Worm (Caenorhabditis elegans) whole organism, late embryonic: ENCODE measurements around the gene T22D1.5.

Source experiments
- C08G9.2 ChIP-seq: sonication (generic microtip); optimal IDR thresholded peaks from 2 replicates; lab custom pipeline; 2016; ENCODE audit warnings: mild to moderate bottlenecking, missing genetic modification characterization, moderate library complexity, missing compliant biosample characterization
- C38D4.7 ChIP-seq: fragments of 200-800 bp; sonication (Bioruptor generic); optimal IDR thresholded peaks from 2 replicates; lab custom pipeline; 2018; ENCODE audit warnings: mild to moderate bottlenecking, missing genetic modification characterization, moderate library complexity, missing compliant biosample characterization
- F13H6.1 ChIP-seq: sonication (generic microtip); optimal IDR thresholded peaks from 2 replicates; lab custom pipeline; 2016; ENCODE audit warnings: missing genetic modification characterization, missing compliant biosample characterization
- K02D7.2 ChIP-seq: sonication (generic microtip); optimal IDR thresholded peaks from 2 replicates; lab custom pipeline; 2017; ENCODE audit warnings: mild to moderate bottlenecking, missing genetic modification characterization, missing compliant biosample characterization
- K09A11.1 ChIP-seq: sonication (generic microtip); optimal IDR thresholded peaks from 2 replicates; lab custom pipeline; 2017; ENCODE audit warnings: antibody characterized with exemption, mild to moderate bottlenecking, missing genetic modification characterization, missing compliant biosample characterization; ENCODE audit not compliant: insufficient read depth
- T23F11.4 ChIP-seq: fragments of 200-800 bp; sonication (Bioruptor generic); optimal IDR thresholded peaks from 2 replicates; lab custom pipeline; 2018; ENCODE audit warnings: mild to moderate bottlenecking, missing genetic modification characterization, missing compliant biosample characterization
- Y22D7AL.16 ChIP-seq: sonication (generic microtip); optimal IDR thresholded peaks from 2 replicates; lab custom pipeline; 2016; ENCODE audit warnings: missing genetic modification characterization, missing compliant biosample characterization
- ahr-1 ChIP-seq: sonication (generic microtip); optimal IDR thresholded peaks from 2 replicates; lab custom pipeline; 2016; ENCODE audit warnings: missing genetic modification characterization, missing compliant biosample characterization
- ceh-19 ChIP-seq: fragments of 200-800 bp; sonication (Bioruptor generic); optimal IDR thresholded peaks from 2 replicates; lab custom pipeline; 2018; ENCODE audit warnings: mild to moderate bottlenecking, missing genetic modification characterization, missing compliant biosample characterization
- ceh-2 ChIP-seq: sonication (generic microtip); optimal IDR thresholded peaks from 2 replicates; lab custom pipeline; 2016; ENCODE audit warnings: missing genotype, missing genetic modification characterization, missing compliant biosample characterization
- ceh-22 ChIP-seq: sonication (generic microtip); optimal IDR thresholded peaks from 2 replicates; lab custom pipeline; 2017; ENCODE audit warnings: missing biosample characterization, missing genetic modification characterization
- ceh-24 ChIP-seq: sonication (generic microtip); optimal IDR thresholded peaks from 2 replicates; lab custom pipeline; 2016; ENCODE audit warnings: mild to moderate bottlenecking, missing genetic modification characterization, missing compliant biosample characterization
- ceh-31 ChIP-seq: sonication (generic microtip); optimal IDR thresholded peaks from 2 replicates; lab custom pipeline; 2016; ENCODE audit warnings: missing genetic modification characterization, missing compliant biosample characterization
- ceh-34 ChIP-seq: sonication (generic microtip); optimal IDR thresholded peaks from 2 replicates; lab custom pipeline; 2016; ENCODE audit warnings: mild to moderate bottlenecking, missing genetic modification characterization, missing compliant biosample characterization
- ceh-6 ChIP-seq: fragments of 200-800 bp; sonication (Bioruptor generic); optimal IDR thresholded peaks from 2 replicates; lab custom pipeline; 2018; ENCODE audit warnings: mild to moderate bottlenecking, missing genetic modification characterization, missing compliant biosample characterization
- che-1 ChIP-seq: sonication (generic microtip); optimal IDR thresholded peaks from 2 replicates; lab custom pipeline; 2016; ENCODE audit warnings: mild to moderate bottlenecking, missing genetic modification characterization, missing compliant biosample characterization
- elt-4 ChIP-seq: sonication (generic microtip); optimal IDR thresholded peaks from 2 replicates; lab custom pipeline; 2016; ENCODE audit warnings: missing genetic modification characterization, missing compliant biosample characterization
- ets-4 ChIP-seq: sonication (generic microtip); optimal IDR thresholded peaks from 2 replicates; lab custom pipeline; 2016; ENCODE audit warnings: missing genetic modification characterization, missing compliant biosample characterization
- fkh-6 ChIP-seq: sonication (generic microtip); optimal IDR thresholded peaks from 2 replicates; lab custom pipeline; 2016; ENCODE audit warnings: missing genetic modification characterization, missing compliant biosample characterization
- gmeb-2 ChIP-seq: sonication (generic microtip); optimal IDR thresholded peaks from 2 replicates; lab custom pipeline; 2016; ENCODE audit warnings: missing genetic modification characterization, inconsistent platforms, missing compliant biosample characterization
- hlh-13 ChIP-seq: fragments of 200-800 bp; sonication (Bioruptor generic); optimal IDR thresholded peaks from 2 replicates; lab custom pipeline; 2018; ENCODE audit warnings: mild to moderate bottlenecking, missing genetic modification characterization, missing compliant biosample characterization
- hlh-30 ChIP-seq: sonication (generic microtip); optimal IDR thresholded peaks from 2 replicates; lab custom pipeline; 2017; ENCODE audit warnings: antibody characterized with exemption, missing genetic modification characterization, missing compliant biosample characterization; ENCODE audit not compliant: insufficient read depth
- lim-6 ChIP-seq: sonication (generic microtip); optimal IDR thresholded peaks from 2 replicates; lab custom pipeline; 2016; ENCODE audit warnings: missing genetic modification characterization, missing compliant biosample characterization
- nfya-1 ChIP-seq: sonication (generic microtip); optimal IDR thresholded peaks from 2 replicates; lab custom pipeline; 2017; ENCODE audit warnings: missing genetic modification characterization, mild to moderate bottlenecking, missing compliant biosample characterization, antibody characterized with exemption, moderate library complexity
- odd-2 ChIP-seq: sonication (generic microtip); optimal IDR thresholded peaks from 2 replicates; lab custom pipeline; 2017; ENCODE audit warnings: antibody characterized with exemption, mild to moderate bottlenecking, missing genetic modification characterization, missing compliant biosample characterization
- pag-3 ChIP-seq: sonication (generic microtip); optimal IDR thresholded peaks from 2 replicates; lab custom pipeline; 2016; ENCODE audit warnings: missing compliant biosample characterization, missing genetic modification characterization, borderline replicate concordance
- pat-9 ChIP-seq: fragments of 200-800 bp; sonication (Bioruptor generic); optimal IDR thresholded peaks from 2 replicates; lab custom pipeline; 2018; ENCODE audit warnings: mild to moderate bottlenecking, missing genetic modification characterization, moderate library complexity, missing compliant biosample characterization
- pax-1 ChIP-seq: fragments of 150-350 bp; optimal IDR thresholded peaks from 2 replicates; lab custom pipeline; 2014; ENCODE audit warnings: missing biosample characterization, missing genetic modification characterization
- pha-2 ChIP-seq: sonication (generic microtip); optimal IDR thresholded peaks from 2 replicates; lab custom pipeline; 2017; ENCODE audit warnings: mild to moderate bottlenecking, missing genetic modification characterization, missing compliant biosample characterization
- pha-4 ChIP-seq: fragments of 150-350 bp; optimal IDR thresholded peaks from 2 replicates; lab custom pipeline; 2018; ENCODE audit warnings: missing biosample characterization, missing genetic modification reagents, missing genetic modification characterization
- pqm-1 ChIP-seq: sonication (generic microtip); optimal IDR thresholded peaks from 2 replicates; lab custom pipeline; 2016; ENCODE audit warnings: missing genetic modification characterization, missing compliant biosample characterization
- pros-1 ChIP-seq: fragments of 150-350 bp; optimal IDR thresholded peaks from 2 replicates; lab custom pipeline; 2014; ENCODE audit warnings: missing biosample characterization, missing genetic modification reagents, missing genetic modification characterization
- ref-2 ChIP-seq: sonication (generic microtip); optimal IDR thresholded peaks from 2 replicates; lab custom pipeline; 2016; ENCODE audit warnings: missing genetic modification characterization, missing compliant biosample characterization
- rnt-1 ChIP-seq: sonication (generic microtip); optimal IDR thresholded peaks from 2 replicates; lab custom pipeline; 2016; ENCODE audit warnings: missing genetic modification characterization, missing compliant biosample characterization
- sdc-2 ChIP-seq: sonication (generic microtip); optimal IDR thresholded peaks from 2 replicates; lab custom pipeline; 2016; ENCODE audit warnings: missing genotype, missing genetic modification characterization, missing compliant biosample characterization
- sox-2 ChIP-seq: fragments of 200-800 bp; sonication (Bioruptor generic); IDR thresholded peaks from 2 replicates; pipeline ENCODE4 v1.3.6; 2022; ENCODE audit warnings: missing genetic modification reagents, missing genetic modification characterization, missing compliant biosample characterization
- sox-4 ChIP-seq: sonication (generic microtip); optimal IDR thresholded peaks from 2 replicates; lab custom pipeline; 2017; ENCODE audit warnings: mild to moderate bottlenecking, missing genetic modification characterization, inconsistent platforms, missing compliant biosample characterization
- tbx-2 ChIP-seq: sonication (generic microtip); optimal IDR thresholded peaks from 2 replicates; lab custom pipeline; 2016; ENCODE audit warnings: missing genetic modification characterization, missing compliant biosample characterization
- ttx-3 ChIP-seq: sonication (generic microtip); optimal IDR thresholded peaks from 2 replicates; lab custom pipeline; 2016; ENCODE audit warnings: missing genetic modification reagents, missing genetic modification characterization, missing compliant biosample characterization
- unc-3 ChIP-seq, 2 experiments: fragments of 200-800 bp in 1 of 2; sonication (Bioruptor generic) in 1 of 2; sonication (generic microtip) in 1 of 2; conservative IDR thresholded peaks in 1 of 2; optimal IDR thresholded peaks in 1 of 2; 2 replicates each; pipeline versions ENCODE4 v1.3.6 to Lab custom; 2016 to 2022; ENCODE audit warnings: missing compliant biosample characterization in 2 of 2, missing genetic modification characterization in 2 of 2, missing genetic modification reagents in 1 of 2
- unc-55 ChIP-seq: sonication (generic microtip); optimal IDR thresholded peaks from 2 replicates; lab custom pipeline; 2017; ENCODE audit warnings: missing biosample characterization, missing genetic modification reagents, missing genetic modification characterization
- unc-86 ChIP-seq: sonication (generic microtip); optimal IDR thresholded peaks from 2 replicates; lab custom pipeline; 2016; ENCODE audit warnings: missing genetic modification characterization, missing compliant biosample characterization
- ztf-16 ChIP-seq: sonication (generic microtip); optimal IDR thresholded peaks from 2 replicates; lab custom pipeline; 2017; ENCODE audit warnings: missing genetic modification characterization, missing compliant biosample characterization

The T22D1.5 gene

DNA sequence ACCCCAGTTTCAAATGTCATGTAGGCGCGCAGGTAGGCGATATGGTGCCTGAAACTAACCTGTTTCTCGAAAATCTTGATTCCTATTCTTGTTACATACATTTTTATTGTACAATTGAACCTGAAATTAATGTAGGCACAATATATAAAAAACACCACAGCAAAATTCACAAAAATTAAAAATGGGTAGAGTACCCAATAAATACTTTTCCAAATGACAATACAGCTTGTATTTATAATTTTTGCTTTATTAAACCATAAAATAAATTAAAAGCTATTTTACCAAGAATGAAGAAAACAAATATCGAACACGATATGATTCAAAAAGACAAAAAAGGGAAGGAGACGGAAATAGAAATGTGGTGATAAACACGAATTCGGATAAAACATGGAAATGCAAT, 20.4 kb upstream of the T22D1.5 start, which contains the start of gene tre-2:
tre-2 (minus strand) TSS at position 101 of the 400 bp plus-strand sequence.
- no peak for TF ChIP-seq ets-4 (tag; lab: Kevin White, UChicago)
- TF ChIP-seq hlh-30 (tag; lab: Kevin White, UChicago) = no peak
- no peak for TF ChIP-seq C38D4.7
- no peak for TF ChIP-seq pax-1 (tag; lab: Kevin White, UChicago)
- no peak for TF ChIP-seq ceh-6
- no peak for TF ChIP-seq pag-3 (tag; lab: Kevin White, UChicago)
- no peak for TF ChIP-seq che-1
- TF ChIP-seq sox-4 (tag; lab: Kevin White, UChicago) = no peak
- TF ChIP-seq hlh-13 (GFP tag; lab: Kevin White, UChicago) = no peak
- no peak for TF ChIP-seq Y22D7AL.16
- no peak for TF ChIP-seq sdc-2 (tag; lab: Kevin White, UChicago)
- no peak for TF ChIP-seq ahr-1 (tag; lab: Kevin White, UChicago)
- TF ChIP-seq T23F11.4 = no peak
- no peak for TF ChIP-seq ceh-2 (tag; lab: Kevin White, UChicago)
- TF ChIP-seq ceh-24 (tag; lab: Kevin White, UChicago) = no peak
- TF ChIP-seq gmeb-2 = no peak
- TF ChIP-seq K09A11.1 (tag; lab: Kevin White, UChicago) = no peak

DNA sequence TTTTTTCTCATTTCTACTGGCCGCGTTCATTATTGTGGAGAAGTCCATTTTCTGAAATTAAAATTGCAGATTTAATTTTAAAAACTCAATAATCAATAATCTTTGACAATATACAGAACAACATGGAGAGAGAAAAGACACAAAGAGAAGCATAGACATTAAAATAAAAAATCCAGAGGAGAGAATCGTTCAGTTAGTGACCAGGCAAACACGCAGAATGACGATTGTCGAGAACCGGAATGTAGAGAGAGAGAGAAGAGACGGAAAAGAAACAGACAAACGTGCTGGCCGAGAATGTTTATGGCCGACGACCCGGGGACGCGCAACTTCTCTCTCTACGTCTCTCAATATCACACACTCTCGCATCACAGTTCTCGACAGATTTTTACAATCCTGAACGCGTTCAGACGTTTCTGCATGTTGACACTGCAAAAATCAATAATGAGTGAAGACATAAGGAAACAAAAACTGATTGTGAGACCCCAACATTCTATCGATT, 16.1 kb upstream of the T22D1.5 start, which contains the start of the genes T05A12.3 and T05A12.4:
T05A12.3 (minus strand) TSS at position 51 of the 499 bp plus-strand sequence.
T05A12.4 (plus strand) TSS at position 348 of the 499 bp plus-strand sequence.
- TF ChIP-seq ceh-2 (tag; lab: Kevin White, UChicago) = peak; percentile 42
- TF ChIP-seq odd-2 (tag; lab: Kevin White, UChicago) = no peak
- no peak for TF ChIP-seq pha-2 (tag; lab: Kevin White, UChicago)
- TF ChIP-seq unc-3 (GFP tag; conservative IDR thresholded peaks at IDR 0.05; lab: Robert Waterston, UW) = no peak
- TF ChIP-seq unc-3 (tag; optimal IDR thresholded peaks at IDR 0.05; lab: Kevin White, UChicago) = no peak
- peak; percentile 40 for TF ChIP-seq tbx-2 (tag; lab: Kevin White, UChicago)
- peak; percentile 54 for TF ChIP-seq nfya-1 (tag; lab: Kevin White, UChicago)
- peak; percentile 89 for TF ChIP-seq ceh-31 (tag; lab: Kevin White, UChicago)
- peak; percentile 58 for TF ChIP-seq C08G9.2 (tag; lab: Kevin White, UChicago)
- TF ChIP-seq ets-4 (tag; lab: Kevin White, UChicago) = peak; percentile 62
- no peak for TF ChIP-seq elt-4 (tag; lab: Kevin White, UChicago)
- no peak for TF ChIP-seq ceh-34 (tag; lab: Kevin White, UChicago)
- peak; percentile 40 for TF ChIP-seq lim-6 (tag; lab: Kevin White, UChicago)
- no peak for TF ChIP-seq ceh-19
- no peak for TF ChIP-seq sox-2 (GFP tag; lab: Robert Waterston, UW)
- TF ChIP-seq rnt-1 = peak; percentile 40

DNA sequence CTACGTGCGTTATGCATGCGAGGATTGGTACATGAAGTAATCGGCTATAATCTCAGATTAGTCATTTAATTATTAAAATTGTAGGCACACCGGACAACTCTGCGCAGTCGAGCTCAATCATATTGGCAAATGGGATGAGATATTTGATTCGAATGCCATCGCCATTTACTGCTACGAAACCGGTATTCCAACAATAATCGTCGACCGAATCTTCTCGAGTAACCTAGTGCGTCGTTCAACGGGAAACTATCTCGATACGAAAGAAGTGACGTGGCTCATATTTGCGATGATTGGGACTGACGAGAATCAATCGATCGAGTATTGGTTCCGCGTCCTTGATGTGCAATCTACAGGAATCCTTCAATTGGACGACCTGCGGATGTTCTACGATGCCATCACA, 856 bp downstream of the T22D1.5 start:
- TF ChIP-seq pat-9 (tag; lab: Kevin White, UChicago) (no peak), K02D7.2 (tag; lab: Kevin White, UChicago) (no peak), pha-2 (tag; lab: Kevin White, UChicago) (no peak), fkh-6 (no peak), ceh-19 (no peak), sox-2 (GFP tag; lab: Robert Waterston, UW) (no peak), unc-86 (tag; lab: Kevin White, UChicago) (no peak), hlh-30 (tag; lab: Kevin White, UChicago) (no peak), ceh-34 (tag; lab: Kevin White, UChicago) (no peak)

DNA sequence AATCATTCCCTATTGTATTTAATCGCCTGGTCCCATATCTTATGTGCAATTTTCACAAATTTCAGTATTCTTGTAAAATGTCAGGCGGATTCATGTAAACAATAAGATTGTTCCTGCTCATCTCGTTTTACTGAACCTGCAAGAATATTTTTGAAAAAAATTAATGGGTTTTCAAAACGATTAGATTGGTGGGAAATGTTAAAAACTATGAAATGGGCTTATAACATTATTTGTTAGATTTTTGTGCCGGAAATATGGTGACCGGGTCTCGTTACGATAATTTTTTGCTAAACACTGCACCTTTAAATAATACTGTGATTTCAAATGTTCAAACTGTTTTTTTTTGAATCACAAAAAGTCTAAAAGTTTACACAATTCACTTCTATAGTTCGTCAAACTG, 1.7 kb downstream of the T22D1.5 start:
- TF ChIP-seq unc-55 = no peak
- no peak for TF ChIP-seq sdc-2 (tag; lab: Kevin White, UChicago)
- TF ChIP-seq pros-1 (tag; lab: Kevin White, UChicago) = no peak
- no peak for TF ChIP-seq nfya-1 (tag; lab: Kevin White, UChicago)
- no peak for TF ChIP-seq pha-2 (tag; lab: Kevin White, UChicago)
- no peak for TF ChIP-seq ttx-3
- no peak for TF ChIP-seq F13H6.1 (tag; lab: Kevin White, UChicago)
- no peak for TF ChIP-seq pqm-1 (tag; lab: Kevin White, UChicago)
- TF ChIP-seq ztf-16 (tag; lab: Kevin White, UChicago) = no peak
- no peak for TF ChIP-seq ref-2 (tag; lab: Kevin White, UChicago)
- TF ChIP-seq pha-4 (tag; lab: Kevin White, UChicago) = no peak
- no peak for TF ChIP-seq ceh-22 (tag; lab: Kevin White, UChicago)
- no peak for TF ChIP-seq ceh-34 (tag; lab: Kevin White, UChicago)
- TF ChIP-seq sox-2 (GFP tag; lab: Robert Waterston, UW) = no peak
- TF ChIP-seq elt-4 (tag; lab: Kevin White, UChicago) = no peak
- TF ChIP-seq, all 69 proteins: peak for 0
